Fruit fly (Drosophila melanogaster): ENCODE data around the gene SNCF.

- TF ChIP-seq psq (optimal IDR thresholded peaks at IDR 0.05) (no peak), usp (GFP tag; optimal IDR thresholded peaks at IDR 0.05) (no peak), pan (optimal IDR thresholded peaks at IDR 0.05) (no peak), EcR (GFP tag; optimal IDR thresholded peaks at IDR 0.05) (no peak), Dll (optimal IDR thresholded peaks at IDR 0.05) (no peak)
Measured at dm6 chr3L:13412200-13412885, 34.0 kb downstream of the SNCF start, which contains the start of the genes CG10222 and flr.

Measured in whole organism.